Fruit fly (Drosophila melanogaster) whole organism, embryonic: Measurements from ENCODE around the gene APP-BP1.

ENCODE experiments used
- Antp ChIP-seq: fragments of 200-800 bp; sonication (Bioruptor generic); optimal IDR thresholded peaks from 3 replicates; lab custom pipeline; 2016; ENCODE audit warnings: missing biosample characterization, missing genetic modification characterization
- Awh ChIP-seq: fragments of 200-800 bp; sonication (Bioruptor generic); IDR thresholded peaks from 2 replicates; pipeline ENCODE4, ENCODE4 v1.3.6; 2022; ENCODE audit warnings: missing biosample characterization, missing genetic modification characterization
- CG12071 ChIP-seq: fragments of 200-800 bp; sonication (Bioruptor generic); optimal IDR thresholded peaks from 3 replicates; lab custom pipeline; 2018; ENCODE audit warnings: missing biosample characterization, mild to moderate bottlenecking, missing genetic modification characterization
- CG12744 ChIP-seq: fragments of 200-800 bp; sonication (Bioruptor generic); optimal IDR thresholded peaks from 2 replicates; lab custom pipeline; 2016; ENCODE audit warnings: missing biosample characterization, missing genetic modification characterization
- CG13296 ChIP-seq: fragments of 200-800 bp; sonication (Bioruptor generic); optimal IDR thresholded peaks from 3 replicates; lab custom pipeline; 2018; ENCODE audit warnings: missing biosample characterization, mild to moderate bottlenecking, missing genetic modification characterization
- CG13894 ChIP-seq: fragments of 200-800 bp; sonication (Bioruptor generic); optimal IDR thresholded peaks from 3 replicates; lab custom pipeline; 2018; ENCODE audit warnings: missing biosample characterization, mild to moderate bottlenecking, missing genetic modification characterization, moderate library complexity
- CG14014 ChIP-seq: fragments of 200-800 bp; sonication (Bioruptor generic); IDR thresholded peaks from 2 replicates; pipeline ENCODE4 v1.3.6; 2022; ENCODE audit warnings: missing biosample characterization, missing genetic modification characterization
- CG15514 ChIP-seq: fragments of 200-800 bp; sonication (Bioruptor generic); optimal IDR thresholded peaks from 3 replicates; lab custom pipeline; 2017; ENCODE audit warnings: missing biosample characterization, missing genetic modification characterization, mild to moderate bottlenecking, moderate library complexity, missing genetic modification reagents
- CG1602 ChIP-seq: fragments of 200-800 bp; sonication (Bioruptor generic); optimal IDR thresholded peaks from 3 replicates; lab custom pipeline; 2016; ENCODE audit warnings: missing biosample characterization, missing genetic modification characterization
- CG16813 ChIP-seq: fragments of 200-800 bp; sonication (Bioruptor generic); IDR thresholded peaks from 3 replicates; pipeline ENCODE4 v1.3.6; 2022; ENCODE audit warnings: missing biosample characterization, missing genetic modification characterization; ENCODE audit not compliant: partially characterized antibody
- CG17359 ChIP-seq: fragments of 200-800 bp; sonication (Bioruptor generic); optimal IDR thresholded peaks from 3 replicates; lab custom pipeline; 2018; ENCODE audit warnings: missing biosample characterization, mild to moderate bottlenecking, missing genetic modification characterization, moderate library complexity
- CG17385 ChIP-seq: fragments of 200-800 bp; sonication (Bioruptor generic); optimal IDR thresholded peaks from 3 replicates; lab custom pipeline; 2018; ENCODE audit warnings: missing biosample characterization, mild to moderate bottlenecking, missing genetic modification characterization
- CG2712 ChIP-seq: fragments of 200-800 bp; optimal IDR thresholded peaks from 3 replicates; lab custom pipeline; 2019; ENCODE audit warnings: missing biosample characterization, mild to moderate bottlenecking, missing genetic modification characterization, moderate library complexity
- CG31365 ChIP-seq: fragments of 200-800 bp; sonication (Bioruptor generic); optimal IDR thresholded peaks from 2 replicates; lab custom pipeline; 2018; ENCODE audit warnings: missing biosample characterization, mild to moderate bottlenecking, missing genetic modification characterization
- CG33213 ChIP-seq: fragments of 200-800 bp; sonication (Bioruptor generic); optimal IDR thresholded peaks from 3 replicates; lab custom pipeline; 2016; ENCODE audit warnings: missing biosample characterization, missing genetic modification characterization
- CG3407 ChIP-seq: fragments of 200-800 bp; sonication (Bioruptor generic); optimal IDR thresholded peaks from 2 replicates; lab custom pipeline; 2018; ENCODE audit warnings: missing biosample characterization, mild to moderate bottlenecking, missing genetic modification characterization
- CG4360 ChIP-seq: fragments of 200-800 bp; sonication (Bioruptor generic); IDR thresholded peaks from 2 replicates; pipeline ENCODE4 v1.3.6; 2022; ENCODE audit warnings: missing biosample characterization, missing genetic modification characterization
- CG4404 ChIP-seq: fragments of 200-800 bp; sonication (Bioruptor generic); IDR thresholded peaks from 2 replicates; pipeline ENCODE4 v1.3.6; 2022; ENCODE audit warnings: missing biosample characterization, missing genetic modification characterization
- CG7271 ChIP-seq: fragments of 200-800 bp; sonication (Bioruptor generic); optimal IDR thresholded peaks from 2 replicates; lab custom pipeline; 2018; ENCODE audit warnings: missing biosample characterization, mild to moderate bottlenecking, missing genetic modification characterization, moderate library complexity
- D19A ChIP-seq: fragments of 200-800 bp; optimal IDR thresholded peaks from 3 replicates; lab custom pipeline; 2019; ENCODE audit warnings: missing biosample characterization, mild to moderate bottlenecking, missing genetic modification characterization, moderate library complexity
- Dbx ChIP-seq: fragments of 200-800 bp; sonication (Bioruptor generic); IDR thresholded peaks from 3 replicates; pipeline ENCODE4 v1.3.6; 2022; ENCODE audit warnings: missing biosample characterization, missing genetic modification characterization
- Dip3 ChIP-seq: fragments of 200-800 bp; sonication (Bioruptor generic); optimal IDR thresholded peaks from 3 replicates; lab custom pipeline; 2016; ENCODE audit warnings: missing biosample characterization, missing genetic modification characterization
- Dll ChIP-seq: fragments of 200-800 bp; sonication (Bioruptor generic); IDR thresholded peaks from 4 replicates; pipeline ENCODE4 v1.3.6; 2022; ENCODE audit warnings: missing biosample characterization, missing genetic modification characterization; ENCODE audit not compliant: partially characterized antibody
- HmgD ChIP-seq: fragments of 200-800 bp; sonication (Bioruptor generic); optimal IDR thresholded peaks from 3 replicates; lab custom pipeline; 2016; ENCODE audit warnings: missing biosample characterization, missing genetic modification characterization
- Mrtf ChIP-seq: fragments of 200-800 bp; sonication (Bioruptor generic); IDR thresholded peaks from 3 replicates; pipeline ENCODE4 v1.3.6; 2022; ENCODE audit warnings: missing biosample characterization, missing genetic modification characterization
- Neu2 ChIP-seq: fragments of 200-800 bp; sonication (Bioruptor generic); optimal IDR thresholded peaks from 3 replicates; lab custom pipeline; 2016; ENCODE audit warnings: missing biosample characterization, missing genetic modification characterization, borderline replicate concordance
- Nf-YB ChIP-seq: fragments of 200-800 bp; sonication (Bioruptor generic); optimal IDR thresholded peaks from 3 replicates; lab custom pipeline; 2019; ENCODE audit warnings: missing biosample characterization, mild to moderate bottlenecking, missing genetic modification characterization, moderate library complexity
- PHDP ChIP-seq: fragments of 200-800 bp; sonication (Bioruptor generic); optimal IDR thresholded peaks from 3 replicates; lab custom pipeline; 2018; ENCODE audit warnings: missing biosample characterization, mild to moderate bottlenecking, missing genetic modification characterization, moderate library complexity
- Rx ChIP-seq: fragments of 200-800 bp; sonication (Bioruptor generic); IDR thresholded peaks from 2 replicates; pipeline ENCODE4 v1.3.6; 2022; ENCODE audit warnings: missing biosample characterization, missing genetic modification characterization
- Six4 ChIP-seq: fragments of 200-800 bp; sonication (Bioruptor generic); optimal IDR thresholded peaks from 2 replicates; lab custom pipeline; 2016; ENCODE audit warnings: missing biosample characterization, missing genetic modification characterization
- Sox100B ChIP-seq: fragments of 200-800 bp; sonication (Bioruptor generic); optimal IDR thresholded peaks from 3 replicates; lab custom pipeline; 2018; ENCODE audit warnings: missing biosample characterization, mild to moderate bottlenecking, missing genetic modification characterization
- aop ChIP-seq: fragments of 200-800 bp; sonication (Bioruptor generic); IDR thresholded peaks from 2 replicates; pipeline ENCODE4 v1.3.6; 2022; ENCODE audit warnings: missing biosample characterization, missing genetic modification characterization
- bowl ChIP-seq: fragments of 200-800 bp; sonication (Bioruptor generic); IDR thresholded peaks from 2 replicates; pipeline ENCODE4 v1.3.6; 2022; ENCODE audit warnings: missing biosample characterization, missing genetic modification characterization
- br ChIP-seq: fragments of >200 bp; optimal IDR thresholded peaks from 2 replicates; lab custom pipeline; 2017
- chinmo ChIP-seq: fragments of 200-800 bp; sonication (Bioruptor generic); IDR thresholded peaks from 4 replicates; pipeline ENCODE4 v1.3.6; 2022; ENCODE audit warnings: missing biosample characterization, missing genetic modification characterization; ENCODE audit not compliant: partially characterized antibody
- croc ChIP-seq: fragments of 200-800 bp; sonication (Bioruptor generic); conservative IDR thresholded peaks from 3 replicates; pipeline ENCODE4 v1.3.6; 2022; ENCODE audit warnings: missing biosample characterization, missing genetic modification characterization
- dati ChIP-seq: fragments of 200-800 bp; sonication (Bioruptor generic); IDR thresholded peaks from 2 replicates; pipeline ENCODE4 v1.3.6; 2022; ENCODE audit warnings: missing biosample characterization, missing genetic modification characterization
- ewg ChIP-seq: fragments of 200-800 bp; sonication (Bioruptor generic); optimal IDR thresholded peaks from 3 replicates; lab custom pipeline; 2017; ENCODE audit warnings: mild to moderate bottlenecking, missing biosample characterization, missing genetic modification reagents, missing genetic modification characterization
- jigr1 ChIP-seq: fragments of 200-800 bp; sonication (Bioruptor generic); IDR thresholded peaks from 3 replicates; pipeline ENCODE4 v1.3.6; 2022; ENCODE audit warnings: missing biosample characterization, missing genetic modification characterization
- lbe ChIP-seq: fragments of 200-800 bp; sonication (Bioruptor generic); optimal IDR thresholded peaks from 2 replicates; lab custom pipeline; 2016; ENCODE audit warnings: missing biosample characterization, mild to moderate bottlenecking, missing genetic modification characterization
- luna ChIP-seq: fragments of 200-800 bp; sonication (Bioruptor generic); optimal IDR thresholded peaks from 2 replicates; lab custom pipeline; 2016; ENCODE audit warnings: missing biosample characterization, missing genetic modification characterization
- onecut ChIP-seq: fragments of 200-800 bp; sonication (Bioruptor generic); IDR thresholded peaks from 2 replicates; pipeline ENCODE4 v1.3.6; 2022; ENCODE audit warnings: missing biosample characterization, missing genetic modification characterization
- p53 ChIP-seq: fragments of 200-800 bp; sonication (Bioruptor generic); optimal IDR thresholded peaks from 2 replicates; lab custom pipeline; 2016; ENCODE audit warnings: missing biosample characterization, missing genetic modification characterization
- pfk ChIP-seq: fragments of 200-800 bp; sonication (Bioruptor generic); optimal IDR thresholded peaks from 2 replicates; lab custom pipeline; 2018; ENCODE audit warnings: missing biosample characterization, mild to moderate bottlenecking, missing genetic modification characterization, moderate library complexity
- row ChIP-seq: fragments of 200-800 bp; sonication (Bioruptor generic); IDR thresholded peaks from 3 replicates; pipeline ENCODE4 v1.3.6; 2022; ENCODE audit warnings: missing biosample characterization, missing genetic modification characterization
- so ChIP-seq: fragments of 200-800 bp; sonication (Bioruptor generic); IDR thresholded peaks from 3 replicates; pipeline ENCODE4 v1.3.6; 2022; ENCODE audit warnings: missing biosample characterization, missing genetic modification characterization
- ssp ChIP-seq: fragments of 200-800 bp; sonication (Bioruptor generic); IDR thresholded peaks from 2 replicates; pipeline ENCODE4 v1.3.6; 2022; ENCODE audit warnings: missing biosample characterization, missing genetic modification characterization
- vfl ChIP-seq: fragments of 200-800 bp; sonication (Bioruptor generic); optimal IDR thresholded peaks from 2 replicates; lab custom pipeline; 2016; ENCODE audit warnings: missing biosample characterization, missing genetic modification characterization
- wor ChIP-seq: fragments of 200-800 bp; sonication (Bioruptor generic); IDR thresholded peaks from 2 replicates; pipeline ENCODE4 v1.3.6; 2022; ENCODE audit warnings: missing biosample characterization, missing genetic modification characterization
- yki ChIP-seq: fragments of >200 bp; optimal IDR thresholded peaks from 3 replicates; lab custom pipeline; 2018

Gene APP-BP1

DNA sequence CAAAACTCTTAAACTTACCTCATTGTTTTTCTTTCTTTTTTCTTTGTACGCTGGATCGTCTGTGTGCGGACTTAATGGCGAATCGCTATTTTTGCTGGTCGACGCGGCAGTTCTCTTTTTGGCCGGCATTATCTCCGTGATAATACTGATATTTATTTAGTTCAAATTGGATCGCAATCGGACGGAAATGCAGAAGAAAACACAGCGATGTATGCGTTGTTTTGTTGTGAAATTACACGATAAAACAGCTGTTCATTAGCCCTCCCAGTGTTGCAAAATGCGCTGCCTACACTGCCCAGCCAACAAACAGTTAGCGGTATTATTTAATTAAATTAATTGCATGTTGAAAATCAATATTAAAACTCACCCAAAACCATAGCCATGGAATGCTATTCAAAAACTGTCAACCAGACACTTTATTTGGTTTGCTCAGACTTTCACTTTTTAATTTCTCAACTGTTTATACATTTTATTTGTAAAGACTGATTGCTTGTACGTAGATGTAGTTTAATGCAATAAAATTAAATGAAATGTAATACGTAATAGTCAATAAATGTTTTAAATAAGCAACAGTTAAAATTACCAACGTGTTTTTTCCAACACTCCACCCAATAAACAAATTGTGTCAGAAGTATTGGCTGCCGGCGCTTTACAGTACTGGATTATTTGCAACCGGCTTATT lies at the start of gene APP-BP1, which contains the start of gene Irbp18 (continued):
- TF ChIP-seq CG33213 (GFP tag; lab: Kevin White, UChicago): peak; percentile 88
- peak; percentile 81 for TF ChIP-seq Mrtf (GFP tag; lab: Robert Waterston, UW)
- peak; percentile 56 for TF ChIP-seq Neu2
- TF ChIP-seq CG4360 (GFP tag; lab: Robert Waterston, UW): 0 out of 2 replicates have a peak, but pooled peaks have one; percentile 30
- no peak for TF ChIP-seq dati
- peak; percentile 84 for TF ChIP-seq CG3407 (GFP tag; lab: Kevin White, UChicago)
- peak; percentile 92 for TF ChIP-seq lbe (GFP tag; lab: Kevin White, UChicago)
- peak; percentile 93 for TF ChIP-seq CG17359 (tag; lab: Kevin White, UChicago)
- TF ChIP-seq vfl: peak; percentile 93
- peak; percentile 88 for TF ChIP-seq row (GFP tag; lab: Robert Waterston, UW)
- peak; percentile 65 for TF ChIP-seq onecut (GFP tag; lab: Robert Waterston, UW)
- TF ChIP-seq Sox100B: peak; percentile 94
- TF ChIP-seq CG1602 (GFP tag; lab: Kevin White, UChicago): peak; percentile 94
- TF ChIP-seq Awh (GFP tag; lab: Robert Waterston, UW): peak; percentile 73; the same call in 1 of the 2 replicates
- peak; percentile 92 for TF ChIP-seq PHDP
- TF ChIP-seq CG12744 (GFP tag; lab: Kevin White, UChicago): peak; percentile 94
- peak; percentile 90 for TF ChIP-seq Dbx (GFP tag; lab: Robert Waterston, UW)
- TF ChIP-seq jigr1 (GFP tag; lab: Robert Waterston, UW): peak; percentile 54; the same call in 1 of the 3 replicates
- no peak for TF ChIP-seq bowl
- peak; percentile 53; the same call in 1 of the 2 replicates for TF ChIP-seq aop (GFP tag; lab: Robert Waterston, UW)
- TF ChIP-seq yki: no peak
- peak; percentile 91 for TF ChIP-seq luna (GFP tag; lab: Kevin White, UChicago)
- no peak for TF ChIP-seq br (lab: Kevin White, UChicago)
- TF ChIP-seq CG7271 (tag; lab: Kevin White, UChicago): peak; percentile 55
- TF ChIP-seq CG17385 (GFP tag; lab: Kevin White, UChicago): peak; percentile 91
- TF ChIP-seq croc (GFP tag; lab: Robert Waterston, UW): peak; percentile 72
- TF ChIP-seq wor: peak; percentile 73
- no peak for TF ChIP-seq Dll (GFP tag; lab: Robert Waterston, UW)
- peak; percentile 87 for TF ChIP-seq p53 (GFP tag; lab: Kevin White, UChicago)
- peak; percentile 73 for TF ChIP-seq CG4404 (GFP tag; lab: Robert Waterston, UW)
- TF ChIP-seq Nf-YB: peak; percentile 78
- peak; percentile 69 for TF ChIP-seq CG31365 (tag; lab: Kevin White, UChicago)
- TF ChIP-seq Dip3 (GFP tag; lab: Kevin White, UChicago): peak; percentile 96
- TF ChIP-seq Antp: peak; percentile 86
- peak; percentile 91 for TF ChIP-seq so (GFP tag; lab: Robert Waterston, UW)
- TF ChIP-seq Rx (GFP tag; lab: Robert Waterston, UW): peak; percentile 83
- TF ChIP-seq CG2712 (tag; lab: Kevin White, UChicago): peak; percentile 93
- TF ChIP-seq CG15514 (GFP tag; lab: Kevin White, UChicago): peak; percentile 90
- 0 out of 4 replicates have a peak, but pooled peaks have one; percentile 4 for TF ChIP-seq chinmo (GFP tag; lab: Robert Waterston, UW)
- peak; percentile 90 for TF ChIP-seq CG13296 (GFP tag; lab: Kevin White, UChicago)
- peak; percentile 86 for TF ChIP-seq D19A (tag; lab: Kevin White, UChicago)
- TF ChIP-seq CG14014 (GFP tag; lab: Robert Waterston, UW): peak; percentile 83
- no peak for TF ChIP-seq CG16813 (GFP tag; lab: Robert Waterston, UW)
- peak; percentile 83 for TF ChIP-seq CG12071 (GFP tag; lab: Kevin White, UChicago)
- TF ChIP-seq Six4 (GFP tag; lab: Kevin White, UChicago): peak; percentile 94
- TF ChIP-seq ssp (GFP tag; lab: Robert Waterston, UW): peak; percentile 66
- TF ChIP-seq pfk (GFP tag; lab: Kevin White, UChicago): peak; percentile 17
- TF ChIP-seq CG13894: peak; percentile 86
- TF ChIP-seq ewg: peak; percentile 87
- peak; percentile 61 for TF ChIP-seq HmgD (GFP tag; lab: Kevin White, UChicago)
